Worm (Caenorhabditis elegans) whole organism, mixed stage, embryonic: ENCODE data around the gene rap-3.

Source experiments
- elt-3 ChIP-seq: fragments of 150-350 bp; optimal IDR thresholded peaks from 2 replicates; lab custom pipeline; 2014; ENCODE audit warnings: missing biosample characterization, missing genetic modification characterization
- mep-1 ChIP-seq: fragments of 150-350 bp; optimal IDR thresholded peaks from 2 replicates; lab custom pipeline; 2017; ENCODE audit warnings: missing biosample characterization, missing genetic modification reagents, missing genetic modification characterization, inconsistent platforms

ce11 chrIV:11210781-11211256 lies 33.8 kb downstream of the rap-3 start, which contains the start of gene adk-1:
- TF ChIP-seq elt-3 = no peak
- TF ChIP-seq mep-1 (tag; lab: Kevin White, UChicago) = no peak
